Fruit fly (Drosophila melanogaster) whole organism, prepupa: Measurements from ENCODE around the gene CG13995.

ENCODE experiments used
- Blimp-1 ChIP-seq: fragments of 200-800 bp; sonication (Bioruptor generic); optimal IDR thresholded peaks from 3 replicates; lab custom pipeline; 2017; ENCODE audit warnings: missing biosample characterization, missing genetic modification characterization, mild to moderate bottlenecking, moderate library complexity, missing genetic modification reagents
- CG11294 ChIP-seq: fragments of 200-800 bp; sonication (Bioruptor generic); IDR thresholded peaks from 2 replicates; pipeline ENCODE4 v1.3.6; 2022; ENCODE audit warnings: missing biosample characterization, missing genetic modification characterization
- CG11762 ChIP-seq: fragments of 200-800 bp; sonication (Bioruptor generic); optimal IDR thresholded peaks from 3 replicates; lab custom pipeline; 2016; ENCODE audit warnings: missing biosample characterization, missing genetic modification characterization; ENCODE audit not compliant: insufficient read depth
- CG11902 ChIP-seq: fragments of 200-800 bp; sonication (Bioruptor generic); optimal IDR thresholded peaks from 3 replicates; lab custom pipeline; 2016; ENCODE audit warnings: missing biosample characterization, missing genetic modification characterization
- CG15336 ChIP-seq: fragments of 200-800 bp; sonication (Bioruptor generic); IDR thresholded peaks from 2 replicates; pipeline ENCODE4 v1.3.6; 2022; ENCODE audit warnings: missing biosample characterization, missing genetic modification characterization
- CG1621 ChIP-seq: fragments of 200-800 bp; sonication (Bioruptor generic); optimal IDR thresholded peaks from 3 replicates; lab custom pipeline; 2018; ENCODE audit warnings: missing biosample characterization, mild to moderate bottlenecking, missing genetic modification characterization
- CG31627 ChIP-seq: fragments of 200-800 bp; sonication (Bioruptor generic); optimal IDR thresholded peaks from 3 replicates; lab custom pipeline; 2016; ENCODE audit warnings: missing biosample characterization, missing genetic modification characterization
- CG34406 ChIP-seq: fragments of 200-800 bp; sonication (Bioruptor generic); optimal IDR thresholded peaks from 3 replicates; lab custom pipeline; 2016; ENCODE audit warnings: missing biosample characterization, missing genetic modification characterization
- CG3919 ChIP-seq: fragments of 200-800 bp; sonication (Bioruptor generic); optimal IDR thresholded peaks from 3 replicates; lab custom pipeline; 2016; ENCODE audit warnings: missing biosample characterization, missing genetic modification characterization
- CG4318 ChIP-seq: fragments of 200-800 bp; sonication (Bioruptor generic); optimal IDR thresholded peaks from 3 replicates; lab custom pipeline; 2017; ENCODE audit warnings: missing biosample characterization, mild to moderate bottlenecking, missing genetic modification characterization
- CG6163 ChIP-seq: fragments of 200-800 bp; sonication (Bioruptor generic); IDR thresholded peaks from 3 replicates; pipeline ENCODE4 v1.3.6; 2022; ENCODE audit warnings: missing biosample characterization, missing genetic modification characterization
- CG6854 ChIP-seq: fragments of 200-800 bp; sonication (Bioruptor generic); optimal IDR thresholded peaks from 2 replicates; lab custom pipeline; 2017; ENCODE audit warnings: missing biosample characterization, mild to moderate bottlenecking, missing genetic modification characterization
- CG7368 ChIP-seq: fragments of 200-800 bp; sonication (Bioruptor generic); optimal IDR thresholded peaks from 3 replicates; lab custom pipeline; 2016; ENCODE audit warnings: missing biosample characterization, missing genetic modification characterization
- CG8119 ChIP-seq: fragments of 200-800 bp; sonication (Bioruptor generic); IDR thresholded peaks from 3 replicates; pipeline ENCODE4 v1.3.6; 2022; ENCODE audit warnings: missing biosample characterization, missing genetic modification characterization
- CG8319 ChIP-seq: fragments of 200-800 bp; sonication (Bioruptor generic); optimal IDR thresholded peaks from 3 replicates; lab custom pipeline; 2016; ENCODE audit warnings: missing biosample characterization, missing genetic modification characterization
- CG8632 ChIP-seq: fragments of 200-800 bp; sonication (Bioruptor generic); optimal IDR thresholded peaks from 3 replicates; lab custom pipeline; 2016; ENCODE audit warnings: missing biosample characterization, missing genetic modification characterization
- CG9139 ChIP-seq: fragments of 200-800 bp; sonication (Bioruptor generic); optimal IDR thresholded peaks from 3 replicates; lab custom pipeline; 2017; ENCODE audit warnings: missing biosample characterization, mild to moderate bottlenecking, missing genetic modification characterization
- Eip75B ChIP-seq: fragments of 200-800 bp; sonication (Bioruptor generic); optimal IDR thresholded peaks from 3 replicates; lab custom pipeline; 2016; ENCODE audit warnings: missing biosample characterization, missing genetic modification characterization
- Eip93F ChIP-seq: fragments of 200-800 bp; sonication (Bioruptor generic); optimal IDR thresholded peaks from 2 replicates; lab custom pipeline; 2016; ENCODE audit warnings: missing biosample characterization, mild to moderate bottlenecking, missing genetic modification characterization
- Ets21C ChIP-seq: fragments of 200-800 bp; sonication (Bioruptor generic); optimal IDR thresholded peaks from 3 replicates; lab custom pipeline; 2016; ENCODE audit warnings: missing biosample characterization, missing genetic modification characterization
- Ets96B ChIP-seq: fragments of 200-800 bp; optimal IDR thresholded peaks from 2 replicates; lab custom pipeline; 2019; ENCODE audit warnings: missing biosample characterization, mild to moderate bottlenecking, missing genetic modification characterization, moderate library complexity
- Gug ChIP-seq: fragments of 200-800 bp; sonication (Bioruptor generic); IDR thresholded peaks from 2 replicates; pipeline ENCODE4 v1.3.6; 2022; ENCODE audit warnings: missing biosample characterization, missing genetic modification characterization
- Hr38 ChIP-seq: sonication (Bioruptor generic); optimal IDR thresholded peaks from 2 replicates; lab custom pipeline; 2016; ENCODE audit warnings: missing biosample characterization, missing genetic modification characterization
- Hr39 ChIP-seq: fragments of 200-800 bp; sonication (Bioruptor generic); optimal IDR thresholded peaks from 2 replicates; lab custom pipeline; 2016; ENCODE audit warnings: missing biosample characterization, missing genetic modification characterization
- Hr4 ChIP-seq: fragments of 200-800 bp; sonication (Bioruptor generic); optimal IDR thresholded peaks from 3 replicates; lab custom pipeline; 2016; ENCODE audit warnings: missing biosample characterization, missing genetic modification characterization
- Lpt ChIP-seq: fragments of 200-800 bp; sonication (Bioruptor generic); optimal IDR thresholded peaks from 3 replicates; lab custom pipeline; 2016; ENCODE audit warnings: missing biosample characterization, missing genetic modification characterization
- Met ChIP-seq: fragments of 200-800 bp; sonication (Bioruptor generic); optimal IDR thresholded peaks from 3 replicates; lab custom pipeline; 2016; ENCODE audit warnings: missing biosample characterization, missing genetic modification characterization
- OdsH ChIP-seq: fragments of 200-800 bp; sonication (Bioruptor generic); optimal IDR thresholded peaks from 3 replicates; lab custom pipeline; 2016; ENCODE audit warnings: missing biosample characterization, missing genetic modification characterization
- Smox ChIP-seq: fragments of 200-800 bp; sonication (Bioruptor generic); optimal IDR thresholded peaks from 3 replicates; lab custom pipeline; 2016; ENCODE audit warnings: missing biosample characterization, missing genetic modification characterization
- Sox102F ChIP-seq: fragments of 200-800 bp; sonication (Bioruptor generic); optimal IDR thresholded peaks from 2 replicates; lab custom pipeline; 2016; ENCODE audit warnings: missing biosample characterization, mild to moderate bottlenecking, missing genetic modification characterization
- Sox14 ChIP-seq: fragments of 200-800 bp; sonication (Bioruptor generic); optimal IDR thresholded peaks from 3 replicates; lab custom pipeline; 2016; ENCODE audit warnings: missing biosample characterization, missing genetic modification characterization
- Sox15 ChIP-seq: fragments of 200-800 bp; sonication (Bioruptor generic); optimal IDR thresholded peaks from 3 replicates; lab custom pipeline; 2016; ENCODE audit warnings: missing biosample characterization, missing genetic modification characterization
- achi ChIP-seq: fragments of 200-800 bp; sonication (Bioruptor generic); optimal IDR thresholded peaks from 3 replicates; lab custom pipeline; 2016; ENCODE audit warnings: missing biosample characterization, missing genetic modification characterization
- cyc ChIP-seq: fragments of 200-800 bp; sonication (Bioruptor generic); optimal IDR thresholded peaks from 3 replicates; lab custom pipeline; 2016; ENCODE audit warnings: missing biosample characterization, missing genetic modification characterization
- dac ChIP-seq: fragments of 200-800 bp; sonication (Bioruptor generic); optimal IDR thresholded peaks from 2 replicates; lab custom pipeline; 2017; ENCODE audit warnings: missing biosample characterization, mild to moderate bottlenecking, missing genetic modification characterization
- eg ChIP-seq: fragments of 200-800 bp; sonication (Bioruptor generic); IDR thresholded peaks from 3 replicates; pipeline ENCODE4 v1.3.6; 2022; ENCODE audit warnings: missing biosample characterization, missing genetic modification characterization
- fd85E ChIP-seq: fragments of 200-800 bp; sonication (Bioruptor generic); optimal IDR thresholded peaks from 3 replicates; lab custom pipeline; 2016; ENCODE audit warnings: missing biosample characterization, missing genetic modification characterization
- fkh ChIP-seq: fragments of 200-800 bp; sonication (Bioruptor generic); optimal IDR thresholded peaks from 3 replicates; lab custom pipeline; 2017; ENCODE audit warnings: missing biosample characterization, mild to moderate bottlenecking, missing genetic modification characterization, moderate library complexity
- lz ChIP-seq: fragments of 200-800 bp; sonication (Bioruptor generic); optimal IDR thresholded peaks from 3 replicates; lab custom pipeline; 2016; ENCODE audit warnings: missing biosample characterization, missing genetic modification characterization
- net ChIP-seq: fragments of 200-800 bp; sonication (Bioruptor generic); optimal IDR thresholded peaks from 3 replicates; lab custom pipeline; 2016; ENCODE audit warnings: missing biosample characterization, missing genetic modification characterization
- pdm3 ChIP-seq: fragments of 200-800 bp; sonication (Bioruptor generic); optimal IDR thresholded peaks from 3 replicates; lab custom pipeline; 2016; ENCODE audit warnings: missing biosample characterization, missing genetic modification characterization
- salr ChIP-seq, 2 experiments: fragments of 200-800 bp; sonication (Bioruptor generic); optimal IDR thresholded peaks; 3 replicates each; lab custom pipeline; 2016 to 2018; ENCODE audit warnings: missing biosample characterization in 2 of 2, missing genetic modification characterization in 2 of 2, mild to moderate bottlenecking in 1 of 2
- spab ChIP-seq: fragments of 200-800 bp; sonication (Bioruptor generic); optimal IDR thresholded peaks from 2 replicates; lab custom pipeline; 2017; ENCODE audit warnings: missing biosample characterization, mild to moderate bottlenecking, missing genetic modification characterization, missing genetic modification reagents
- ss ChIP-seq, 2 experiments: fragments of 200-800 bp; sonication (Bioruptor generic); optimal IDR thresholded peaks; 2 replicates in 1 of 2; 3 replicates in 1 of 2; lab custom pipeline; 2017 to 2018; ENCODE audit warnings: mild to moderate bottlenecking in 2 of 2, missing biosample characterization in 2 of 2, missing genetic modification characterization in 2 of 2, moderate library complexity in 1 of 2
- svp ChIP-seq: fragments of 200-800 bp; sonication (Bioruptor generic); peaks from one replicate; lab custom pipeline; 2016; ENCODE audit warnings: missing biosample characterization, missing genetic modification characterization
- topi ChIP-seq: fragments of 200-800 bp; sonication (Bioruptor generic); optimal IDR thresholded peaks from 3 replicates; lab custom pipeline; 2016; ENCODE audit warnings: missing biosample characterization, missing genetic modification characterization
- vri ChIP-seq: fragments of 200-800 bp; sonication (Bioruptor generic); optimal IDR thresholded peaks from 3 replicates; lab custom pipeline; 2016; ENCODE audit warnings: missing biosample characterization, mild to moderate bottlenecking, missing genetic modification characterization

The CG13995 gene

dm6 chr2L:6062382-6063082, 8.4 kb downstream of the CG13995 start, which contains the start of the genes ND-51 and CG13994 (continued):
- peak; percentile 88 for TF ChIP-seq Sox14
- TF ChIP-seq Hr38 (GFP tag; lab: Kevin White, UChicago): no peak
- no peak for TF ChIP-seq CG4318 (GFP tag; lab: Kevin White, UChicago)
- TF ChIP-seq OdsH: no peak
- peak; percentile 86 for TF ChIP-seq Hr4
- TF ChIP-seq CG6163: peak; percentile 78
- TF ChIP-seq svp (GFP tag; lab: Kevin White, UChicago): peak; percentile 95
- no peak for TF ChIP-seq Lpt (GFP tag; lab: Kevin White, UChicago)
- TF ChIP-seq Sox15 (GFP tag; lab: Kevin White, UChicago): peak; percentile 64
- peak; percentile 79 for TF ChIP-seq CG3919 (GFP tag; lab: Kevin White, UChicago)
- TF ChIP-seq Eip75B (GFP tag; lab: Kevin White, UChicago): peak; percentile 75
- no peak for TF ChIP-seq ss (GFP tag; optimal IDR thresholded peaks at IDR 0.05; lab: Kevin White, UChicago)
- no peak for TF ChIP-seq Met (GFP tag; lab: Kevin White, UChicago)
- peak; percentile 80 for TF ChIP-seq pdm3 (GFP tag; lab: Kevin White, UChicago)
- peak; percentile 65 for TF ChIP-seq Ets96B (tag; lab: Kevin White, UChicago)
- peak; percentile 31 for TF ChIP-seq spab (GFP tag; lab: Kevin White, UChicago)
- peak; percentile 85 for TF ChIP-seq CG31627
- peak; percentile 45 for TF ChIP-seq CG8632 (GFP tag; lab: Kevin White, UChicago)
- TF ChIP-seq CG7368: no peak
- TF ChIP-seq Ets21C (GFP tag; lab: Kevin White, UChicago): peak; percentile 54
- TF ChIP-seq CG11762: peak; percentile 35
- TF ChIP-seq Hr39: peak; percentile 85
- TF ChIP-seq vri (GFP tag; lab: Kevin White, UChicago): peak; percentile 76
- no peak for TF ChIP-seq CG9139 (GFP tag; lab: Kevin White, UChicago)
- TF ChIP-seq Blimp-1 (GFP tag; lab: Kevin White, UChicago): no peak
- peak in 1 of 2 experiments; percentile 53 for TF ChIP-seq salr (GFP tag; optimal IDR thresholded peaks at IDR 0.05; lab: Kevin White, UChicago)
- TF ChIP-seq dac (GFP tag; lab: Kevin White, UChicago): no peak
- TF ChIP-seq CG8119 (GFP tag; lab: Robert Waterston, UW): peak; percentile 49; the same call in 2 of the 3 replicates
- peak; percentile 30; the same call in 1 of the 2 replicates for TF ChIP-seq CG11294 (GFP tag; lab: Robert Waterston, UW)
- TF ChIP-seq CG8319 (GFP tag; lab: Kevin White, UChicago): peak; percentile 43
- TF ChIP-seq eg: peak; percentile 79
- TF ChIP-seq CG6854 (GFP tag; lab: Kevin White, UChicago): no peak
- TF ChIP-seq Smox: peak; percentile 70
- peak; percentile 62 for TF ChIP-seq CG1621 (tag; lab: Kevin White, UChicago)

- peak; percentile 99 for TF ChIP-seq Sox15 (GFP tag; lab: Kevin White, UChicago)
- TF ChIP-seq topi (GFP tag; lab: Kevin White, UChicago): peak; percentile 100
- TF ChIP-seq CG1621 (tag; lab: Kevin White, UChicago): peak; percentile 99
- peak; percentile 100 for TF ChIP-seq CG34406 (GFP tag; lab: Kevin White, UChicago)
- TF ChIP-seq CG4318 (GFP tag; lab: Kevin White, UChicago): peak; percentile 99
- TF ChIP-seq Sox102F (GFP tag; lab: Kevin White, UChicago): peak; percentile 100
- TF ChIP-seq ss (GFP tag; optimal IDR thresholded peaks at IDR 0.05; lab: Kevin White, UChicago): peak; percentile 99 to 100
- TF ChIP-seq Hr4: peak; percentile 100
- TF ChIP-seq Hr39: peak; percentile 100
- TF ChIP-seq Ets21C (GFP tag; lab: Kevin White, UChicago): peak; percentile 99
- TF ChIP-seq CG31627: peak; percentile 100
- peak; percentile 99 for TF ChIP-seq CG7368
- TF ChIP-seq vri (GFP tag; lab: Kevin White, UChicago): peak; percentile 100
- TF ChIP-seq lz: peak; percentile 100
- peak; percentile 100 for TF ChIP-seq CG15336 (GFP tag; lab: Robert Waterston, UW)
- TF ChIP-seq Eip93F: peak; percentile 99
- TF ChIP-seq eg: peak; percentile 100
- TF ChIP-seq fd85E (GFP tag; lab: Kevin White, UChicago): peak; percentile 97
- TF ChIP-seq CG11294 (GFP tag; lab: Robert Waterston, UW): peak; percentile 99
- peak; percentile 99 for TF ChIP-seq Lpt (GFP tag; lab: Kevin White, UChicago)
- peak; percentile 96 for TF ChIP-seq fkh (GFP tag; lab: Kevin White, UChicago)
- peak; percentile 100 for TF ChIP-seq svp (GFP tag; lab: Kevin White, UChicago)
- TF ChIP-seq CG9139 (GFP tag; lab: Kevin White, UChicago): peak; percentile 99
- TF ChIP-seq cyc (GFP tag; lab: Kevin White, UChicago): peak; percentile 100
- TF ChIP-seq CG11902 (GFP tag; lab: Kevin White, UChicago): peak; percentile 99
- peak; percentile 100 for TF ChIP-seq CG8119 (GFP tag; lab: Robert Waterston, UW)
- TF ChIP-seq Hr38 (GFP tag; lab: Kevin White, UChicago): peak; percentile 94
- peak; percentile 99 for TF ChIP-seq Gug
- peak; percentile 100 for TF ChIP-seq net (GFP tag; lab: Kevin White, UChicago)
- TF ChIP-seq achi (GFP tag; lab: Kevin White, UChicago): peak; percentile 99
- peak; percentile 99 for TF ChIP-seq Blimp-1 (GFP tag; lab: Kevin White, UChicago)
- TF ChIP-seq spab (GFP tag; lab: Kevin White, UChicago): peak; percentile 99
Observed at dm6 chr2L:6065823-6066222, 11.7 kb downstream of the CG13995 start, which contains the start of the genes Fbw5 and CG9147. TSS of gene Fbw5 (minus strand) at chr2L:6065953. TSS of gene CG9147 (plus strand) at chr2L:6065997.
